Worm (Caenorhabditis elegans): ENCODE measurements around the gene cyp-34A10.

The cyp-34A10 gene

DNA sequence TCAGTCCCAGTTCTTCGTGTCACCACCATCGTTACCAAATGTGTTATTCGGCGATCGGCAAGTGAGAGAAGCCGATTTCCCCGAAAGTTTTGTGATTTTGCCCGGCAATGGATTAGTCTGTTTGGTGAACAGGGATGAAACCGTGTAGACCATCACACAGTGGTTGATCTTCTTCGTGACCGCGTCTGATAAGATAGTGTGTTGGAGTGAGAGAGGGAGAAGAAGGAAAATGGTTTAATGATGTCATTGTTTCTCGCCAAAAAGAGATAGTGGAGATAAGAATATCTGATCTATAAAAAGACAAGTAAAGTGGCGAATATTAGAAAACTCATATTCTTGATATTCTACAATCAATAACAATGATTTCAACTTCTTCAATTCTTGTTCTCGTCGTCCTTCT, 7.0 kb upstream of the cyp-34A10 start, which contains the start of gene nlp-31:
Gene nlp-31 (plus strand): TSS at position 237 of the 400 bp plus-strand sequence.
- no peak for TF ChIP-seq tab-1 (GFP tag; IDR thresholded peaks at IDR 0.05)
- no peak for TF ChIP-seq ztf-29 (GFP tag; IDR thresholded peaks at IDR 0.05)
- no peak for TF ChIP-seq T22C8.4 (GFP tag; IDR thresholded peaks at IDR 0.05)
- TF ChIP-seq ztf-23 (GFP tag; IDR thresholded peaks at IDR 0.05) = no peak
- no peak for TF ChIP-seq klf-2 (GFP tag; conservative IDR thresholded peaks at IDR 0.05)
- TF ChIP-seq cog-1 (tag; optimal IDR thresholded peaks at IDR 0.05) = no peak
- no peak for TF ChIP-seq ref-1 (GFP tag; conservative IDR thresholded peaks at IDR 0.05)
- TF ChIP-seq med-1 (GFP tag; optimal IDR thresholded peaks at IDR 0.05; ENCODE audit: insufficient read depth) = no peak
- no peak for TF ChIP-seq flt-1 (GFP tag; IDR thresholded peaks at IDR 0.05)

DNA sequence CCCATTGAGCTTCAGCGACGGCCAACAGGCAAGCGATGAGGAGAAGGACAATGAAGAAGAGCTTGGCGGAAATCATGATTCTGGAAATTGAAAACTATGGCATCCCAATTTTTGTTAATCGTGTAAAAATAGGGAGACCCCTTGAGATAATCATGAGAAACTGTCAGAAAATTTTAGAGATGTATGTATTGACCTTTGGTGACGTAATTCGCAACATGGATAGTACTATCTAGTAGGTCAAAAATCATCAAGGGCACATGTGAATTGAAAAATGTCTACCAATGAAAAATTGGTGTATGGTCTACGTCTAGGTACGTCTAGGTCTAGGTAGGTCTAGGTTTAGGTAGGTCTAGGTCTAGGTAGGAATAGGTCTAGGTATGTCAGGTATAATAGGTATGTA, 6.3 kb upstream of the cyp-34A10 start, which contains the start of gene nlp-34:
Gene nlp-34 (minus strand): TSS at position 82 of the 400 bp plus-strand sequence.
- no peak for TF ChIP-seq cog-1 (tag; optimal IDR thresholded peaks at IDR 0.05)
- no peak for TF ChIP-seq ztf-23 (GFP tag; IDR thresholded peaks at IDR 0.05)
- no peak for TF ChIP-seq tab-1 (GFP tag; IDR thresholded peaks at IDR 0.05)
- TF ChIP-seq T22C8.4 (GFP tag; IDR thresholded peaks at IDR 0.05) = no peak
- no peak for TF ChIP-seq med-1 (GFP tag; optimal IDR thresholded peaks at IDR 0.05; ENCODE audit: insufficient read depth)
- no peak for TF ChIP-seq ref-1 (GFP tag; conservative IDR thresholded peaks at IDR 0.05)

DNA sequence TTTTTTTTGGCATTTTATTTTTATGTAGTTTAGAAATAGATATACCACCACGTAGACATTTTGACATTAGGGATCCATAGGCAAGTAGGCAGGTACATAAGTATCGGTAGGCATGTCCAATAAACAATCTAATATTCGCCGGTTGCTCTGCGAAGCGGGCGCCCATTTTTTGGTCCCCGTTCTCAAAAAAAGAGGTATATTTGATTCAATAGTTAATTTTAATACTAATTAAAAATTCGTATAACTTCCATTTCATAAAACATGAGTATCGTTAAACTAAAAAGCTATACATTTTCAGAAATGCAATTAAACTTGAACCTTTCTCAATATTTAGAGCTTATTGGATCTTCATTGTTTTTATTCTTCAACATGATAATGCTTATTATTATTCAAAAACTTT, 4.2 kb upstream of the cyp-34A10 start, which contains the start of gene str-83:
Gene str-83 (plus strand): TSS at position 301 of the 400 bp plus-strand sequence.
- TF ChIP-seq ztf-29 (GFP tag; IDR thresholded peaks at IDR 0.05) (no peak), med-1 (GFP tag; optimal IDR thresholded peaks at IDR 0.05; ENCODE audit: insufficient read depth) (no peak), klf-2 (GFP tag; conservative IDR thresholded peaks at IDR 0.05) (no peak), flt-1 (GFP tag; IDR thresholded peaks at IDR 0.05) (no peak), ref-1 (GFP tag; conservative IDR thresholded peaks at IDR 0.05) (no peak), tab-1 (GFP tag; IDR thresholded peaks at IDR 0.05) (no peak), cog-1 (tag; optimal IDR thresholded peaks at IDR 0.05) (no peak), ztf-23 (GFP tag; IDR thresholded peaks at IDR 0.05) (no peak), T22C8.4 (GFP tag; IDR thresholded peaks at IDR 0.05) (no peak)

DNA sequence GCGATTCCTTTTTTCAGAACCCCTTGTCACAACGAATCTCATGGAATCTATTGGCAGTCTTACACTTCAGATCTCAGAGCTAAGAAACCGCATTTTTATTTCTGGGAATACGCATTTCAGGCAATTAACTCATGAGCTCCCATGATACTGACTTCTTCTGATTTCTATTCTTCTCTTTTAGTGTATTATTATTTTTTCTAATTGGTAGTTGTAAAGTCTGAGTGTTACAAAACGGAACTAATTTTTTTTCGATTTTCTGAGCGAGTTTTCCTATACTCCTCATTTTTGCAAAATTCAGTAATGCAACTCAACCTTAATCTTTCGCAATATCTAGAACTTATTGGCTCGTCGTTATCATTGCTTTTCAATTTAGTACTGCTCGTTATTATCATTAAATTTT, 1.6 kb upstream of the cyp-34A10 start, which contains the start of gene str-82:
Gene str-82 (plus strand): TSS at position 301 of the 400 bp plus-strand sequence.
- TF ChIP-seq ref-1 (GFP tag; conservative IDR thresholded peaks at IDR 0.05) (no peak), cog-1 (tag; optimal IDR thresholded peaks at IDR 0.05) (no peak), ztf-29 (GFP tag; IDR thresholded peaks at IDR 0.05) (no peak), tab-1 (GFP tag; IDR thresholded peaks at IDR 0.05) (no peak), T22C8.4 (GFP tag; IDR thresholded peaks at IDR 0.05) (no peak), ztf-23 (GFP tag; IDR thresholded peaks at IDR 0.05) (no peak), med-1 (GFP tag; optimal IDR thresholded peaks at IDR 0.05; ENCODE audit: insufficient read depth) (no peak), klf-2 (GFP tag; conservative IDR thresholded peaks at IDR 0.05) (no peak), flt-1 (GFP tag; IDR thresholded peaks at IDR 0.05) (no peak)

DNA sequence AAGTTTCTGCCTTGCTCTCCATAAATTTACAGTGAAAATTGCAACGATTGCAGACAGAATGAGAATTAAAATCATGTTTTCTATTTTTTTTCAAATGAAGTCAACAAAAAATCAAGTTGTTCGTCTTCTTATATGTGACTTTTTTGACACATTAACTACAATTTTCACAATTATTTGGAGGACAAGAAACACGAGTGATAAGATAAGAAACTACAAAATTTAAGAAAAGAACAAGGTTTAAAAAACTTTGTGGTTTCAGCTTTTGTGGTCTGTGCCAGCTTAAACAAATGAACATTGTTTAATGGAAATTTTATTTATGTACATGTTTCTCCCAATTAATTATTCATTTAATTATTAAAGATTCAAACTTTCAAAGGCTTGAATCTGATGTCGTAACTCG, 2.4 kb downstream of the cyp-34A10 start, which contains the start of gene cyp-34A9:
Gene cyp-34A9 (minus strand): TSS at position 131 of the 400 bp plus-strand sequence.
- TF ChIP-seq ref-1 (GFP tag; conservative IDR thresholded peaks at IDR 0.05) = no peak
- TF ChIP-seq tab-1 (GFP tag; IDR thresholded peaks at IDR 0.05) = no peak
- TF ChIP-seq med-1 (GFP tag; optimal IDR thresholded peaks at IDR 0.05; ENCODE audit: insufficient read depth) = no peak
- no peak for TF ChIP-seq flt-1 (GFP tag; IDR thresholded peaks at IDR 0.05)
- no peak for TF ChIP-seq cog-1 (tag; optimal IDR thresholded peaks at IDR 0.05)
- TF ChIP-seq T22C8.4 (GFP tag; IDR thresholded peaks at IDR 0.05) = no peak
- TF ChIP-seq klf-2 (GFP tag; conservative IDR thresholded peaks at IDR 0.05) = no peak

DNA sequence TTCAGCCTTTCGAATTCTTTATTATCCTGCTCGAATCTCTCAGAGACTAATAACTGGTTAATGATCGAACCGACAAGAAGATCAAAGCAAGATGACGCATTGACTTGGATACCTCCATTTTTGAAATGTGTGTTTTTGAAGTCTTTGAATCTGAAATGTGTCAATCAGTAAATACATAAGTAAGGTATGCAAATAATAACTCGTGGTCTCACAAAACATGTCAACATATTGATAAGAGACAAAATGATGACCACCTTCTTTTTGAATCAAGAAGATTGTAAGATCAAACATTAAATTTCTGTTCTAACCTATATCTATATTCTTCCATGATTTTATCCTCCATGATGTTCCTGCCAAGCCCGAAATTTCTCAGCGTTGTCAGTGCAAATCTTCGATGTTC, 3.1 kb downstream of the cyp-34A10 start:
- TF ChIP-seq klf-2 (GFP tag; conservative IDR thresholded peaks at IDR 0.05) (no peak), ztf-23 (GFP tag; IDR thresholded peaks at IDR 0.05) (no peak), med-1 (GFP tag; optimal IDR thresholded peaks at IDR 0.05; ENCODE audit: insufficient read depth) (no peak), ztf-29 (GFP tag; IDR thresholded peaks at IDR 0.05) (no peak), T22C8.4 (GFP tag; IDR thresholded peaks at IDR 0.05) (no peak), cog-1 (tag; optimal IDR thresholded peaks at IDR 0.05) (no peak), ref-1 (GFP tag; conservative IDR thresholded peaks at IDR 0.05) (no peak), tab-1 (GFP tag; IDR thresholded peaks at IDR 0.05) (no peak), flt-1 (GFP tag; IDR thresholded peaks at IDR 0.05) (no peak)

DNA sequence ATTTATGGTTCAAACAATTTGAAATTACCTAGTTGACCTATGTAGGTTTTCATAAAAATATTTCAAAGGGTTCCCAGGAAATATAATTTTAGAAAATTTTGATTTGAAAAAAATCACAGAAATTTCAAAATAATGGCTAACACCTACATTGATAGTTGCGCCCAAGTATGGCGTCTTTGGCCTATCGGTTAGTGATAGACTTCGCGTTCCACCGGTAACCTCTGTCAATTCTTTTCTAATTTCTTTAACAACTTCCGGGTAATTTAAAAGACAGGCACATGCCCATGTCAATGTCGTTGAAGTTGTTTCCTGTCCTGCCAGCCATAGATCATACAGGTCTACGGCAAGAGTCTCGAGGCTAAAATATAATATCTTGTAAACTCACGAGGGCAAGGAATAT, 3.9 kb downstream of the cyp-34A10 start:
- no peak for TF ChIP-seq ztf-29 (GFP tag; IDR thresholded peaks at IDR 0.05)
- TF ChIP-seq ztf-23 (GFP tag; IDR thresholded peaks at IDR 0.05) = no peak
- TF ChIP-seq cog-1 (tag; optimal IDR thresholded peaks at IDR 0.05) = no peak
- TF ChIP-seq ref-1 (GFP tag; conservative IDR thresholded peaks at IDR 0.05) = no peak
- no peak for TF ChIP-seq T22C8.4 (GFP tag; IDR thresholded peaks at IDR 0.05)
- no peak for TF ChIP-seq klf-2 (GFP tag; conservative IDR thresholded peaks at IDR 0.05)
- TF ChIP-seq flt-1 (GFP tag; IDR thresholded peaks at IDR 0.05) = no peak
- no peak for TF ChIP-seq med-1 (GFP tag; optimal IDR thresholded peaks at IDR 0.05; ENCODE audit: insufficient read depth)
- no peak for TF ChIP-seq tab-1 (GFP tag; IDR thresholded peaks at IDR 0.05)

DNA sequence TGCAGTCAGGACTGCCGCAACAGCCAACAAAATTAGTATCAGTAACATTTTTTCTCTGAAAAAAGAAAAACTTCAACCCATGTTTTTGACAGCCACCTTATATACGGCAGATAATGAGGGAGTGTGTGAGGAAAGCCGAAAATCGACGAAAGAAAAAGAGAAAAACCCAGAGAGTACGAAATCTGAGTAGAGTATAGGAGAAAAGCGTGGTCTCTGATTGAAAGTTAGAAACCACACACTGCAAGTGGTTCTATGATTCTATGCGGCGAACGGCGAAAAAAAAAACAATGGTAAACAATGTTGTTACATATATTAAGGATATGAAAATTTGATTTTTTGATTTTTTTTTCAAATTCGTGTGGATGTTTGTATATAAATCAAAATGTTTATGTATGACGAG, 5.0 kb downstream of the cyp-34A10 start, which contains the start of gene cyp-34A8:
Gene cyp-34A8 (minus strand): TSS at position 62 of the 400 bp plus-strand sequence.
- TF ChIP-seq ref-1 (GFP tag; conservative IDR thresholded peaks at IDR 0.05) (no peak), med-1 (GFP tag; optimal IDR thresholded peaks at IDR 0.05; ENCODE audit: insufficient read depth) (no peak), ztf-29 (GFP tag; IDR thresholded peaks at IDR 0.05) (no peak), T22C8.4 (GFP tag; IDR thresholded peaks at IDR 0.05) (no peak), tab-1 (GFP tag; IDR thresholded peaks at IDR 0.05) (no peak), ztf-23 (GFP tag; IDR thresholded peaks at IDR 0.05) (no peak), cog-1 (tag; optimal IDR thresholded peaks at IDR 0.05) (no peak), flt-1 (GFP tag; IDR thresholded peaks at IDR 0.05) (no peak), klf-2 (GFP tag; conservative IDR thresholded peaks at IDR 0.05) (no peak)

DNA sequence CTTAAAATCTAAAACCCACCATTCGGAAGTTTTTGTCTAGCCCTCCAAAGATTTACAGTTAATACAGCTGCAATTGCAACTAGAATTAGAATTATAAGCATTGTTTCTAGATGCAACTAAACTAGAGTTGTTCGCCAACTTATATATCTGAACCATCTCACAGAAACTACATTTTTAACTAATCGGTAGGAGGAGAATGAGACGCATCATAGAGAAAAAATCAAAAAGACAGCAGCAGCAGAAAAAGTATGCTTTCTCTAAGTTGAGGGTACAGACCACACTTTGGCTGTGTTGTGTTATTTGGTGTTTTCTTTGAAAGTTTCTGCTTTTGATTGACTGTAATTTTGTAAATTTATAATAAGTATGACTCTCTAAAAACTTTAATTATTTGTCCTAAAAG, 9.1 kb downstream of the cyp-34A10 start, which contains the start of gene cyp-34A7:
Gene cyp-34A7 (minus strand): TSS at position 101 of the 400 bp plus-strand sequence.
- TF ChIP-seq klf-2 (GFP tag; conservative IDR thresholded peaks at IDR 0.05) (no peak), ztf-23 (GFP tag; IDR thresholded peaks at IDR 0.05) (no peak), med-1 (GFP tag; optimal IDR thresholded peaks at IDR 0.05; ENCODE audit: insufficient read depth) (no peak), T22C8.4 (GFP tag; IDR thresholded peaks at IDR 0.05) (no peak), cog-1 (tag; optimal IDR thresholded peaks at IDR 0.05) (no peak), flt-1 (GFP tag; IDR thresholded peaks at IDR 0.05) (no peak), ztf-29 (GFP tag; IDR thresholded peaks at IDR 0.05) (no peak), tab-1 (GFP tag; IDR thresholded peaks at IDR 0.05) (no peak), ref-1 (GFP tag; conservative IDR thresholded peaks at IDR 0.05) (no peak)
